Worm (Caenorhabditis elegans) whole organism, L4/young adult: ENCODE results near the gene rpl-5.

Source experiments
- W03F9.2 ChIP-seq: fragments of 150-350 bp; optimal IDR thresholded peaks from 2 replicates; lab custom pipeline; 2014; ENCODE audit warnings: missing biosample characterization, missing genetic modification characterization
- him-1 ChIP-seq: sonication (generic microtip); optimal IDR thresholded peaks from 2 replicates; lab custom pipeline; 2016; ENCODE audit warnings: missing genotype, missing genetic modification reagents, missing genetic modification characterization, missing compliant biosample characterization

DNA sequence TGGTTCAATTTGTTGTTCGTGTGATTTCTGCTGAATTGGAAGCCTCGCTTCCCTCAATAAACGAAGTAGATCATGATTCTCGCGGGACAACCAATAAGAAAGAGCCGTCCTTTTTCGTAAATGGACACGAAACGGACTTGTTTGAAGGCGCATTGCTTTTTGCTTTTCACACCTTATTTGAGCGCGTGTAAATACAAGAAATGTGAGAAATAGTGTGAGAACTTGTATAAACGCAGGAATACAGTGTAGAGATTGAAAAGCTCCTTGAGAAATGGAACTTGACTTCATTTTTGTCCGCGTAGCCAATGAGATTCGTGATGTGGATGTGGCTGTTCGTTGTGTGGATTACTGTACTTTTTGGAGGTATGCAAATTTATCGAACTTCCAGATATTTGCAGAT, 49.1 kb upstream of the rpl-5 start, which contains the start of gene cht-2:
- no peak for TF ChIP-seq him-1 (tag; lab: Kevin White, UChicago)
- TF ChIP-seq W03F9.2 (tag; lab: Kevin White, UChicago): no peak
